Worm (Caenorhabditis elegans): ENCODE measurements around the gene wbp-2.

DNA sequence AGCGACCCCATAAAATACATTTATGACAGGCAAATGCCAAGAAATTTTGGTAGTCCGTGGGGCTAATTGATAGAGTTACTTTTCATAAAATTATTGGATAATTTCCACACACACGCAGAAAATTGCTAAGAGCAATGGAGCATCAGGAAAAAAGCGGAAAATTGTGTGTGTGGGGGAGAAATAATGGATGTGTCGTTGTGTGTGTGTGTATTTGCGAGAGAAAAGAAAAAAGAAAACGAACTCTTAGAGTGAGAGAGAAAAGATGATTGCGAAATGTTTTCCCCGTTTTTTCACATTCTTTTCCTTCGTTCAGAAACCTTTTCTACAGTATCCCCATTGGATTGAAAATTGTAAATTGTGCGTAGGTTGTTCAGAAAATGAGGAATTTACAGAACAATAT is 48.0 kb upstream of the wbp-2 start:
- TF ChIP-seq nhr-76 (tag; optimal IDR thresholded peaks at IDR 0.05) (no peak), nhr-84 (tag; optimal IDR thresholded peaks at IDR 0.05) (no peak), nhr-90 (tag; optimal IDR thresholded peaks at IDR 0.05; ENCODE audit: poor library complexity) (no peak), pqm-1 (tag; optimal IDR thresholded peaks at IDR 0.05) (no peak), fkh-10 (GFP tag; optimal IDR thresholded peaks at IDR 0.05) (no peak), lin-13 (GFP tag; optimal IDR thresholded peaks at IDR 0.05) (no peak), rnt-1 (tag; optimal IDR thresholded peaks at IDR 0.05) (peak; percentile 36), pag-3 (tag; optimal IDR thresholded peaks at IDR 0.05; ENCODE audit: borderline replicate concordance, insufficient read depth) (no peak), mep-1 (tag; optimal IDR thresholded peaks at IDR 0.05) (peak; percentile 57)
